Worm (Caenorhabditis elegans) whole organism, midembryonic: ENCODE measurements around the gene C50H2.13.

Experiments
- T22C8.4 ChIP-seq: fragments of 200-800 bp; sonication (Bioruptor generic); IDR thresholded peaks from 2 replicates; pipeline ENCODE4 v1.3.6; 2022; ENCODE audit warnings: missing genetic modification characterization, missing compliant biosample characterization
- cog-1 ChIP-seq: sonication (generic microtip); optimal IDR thresholded peaks from 2 replicates; lab custom pipeline; 2016; ENCODE audit warnings: missing genetic modification characterization, missing compliant biosample characterization
- flt-1 ChIP-seq: fragments of 200-800 bp; sonication (Bioruptor generic); IDR thresholded peaks from 2 replicates; pipeline ENCODE4 v1.3.6; 2022; ENCODE audit warnings: missing genetic modification characterization, missing compliant biosample characterization
- klf-2 ChIP-seq: fragments of 200-800 bp; sonication (Bioruptor generic); conservative IDR thresholded peaks from 2 replicates; pipeline ENCODE4 v1.3.6; 2022; ENCODE audit warnings: missing genetic modification reagents, missing genetic modification characterization, missing compliant biosample characterization
- med-1 ChIP-seq: sonication (generic microtip); optimal IDR thresholded peaks from 2 replicates; lab custom pipeline; 2017; ENCODE audit warnings: missing genetic modification characterization, mild to moderate bottlenecking, missing compliant biosample characterization, antibody characterized with exemption, missing genetic modification reagents; ENCODE audit not compliant: insufficient read depth
- ref-1 ChIP-seq: fragments of 200-800 bp; sonication (Bioruptor generic); conservative IDR thresholded peaks from 2 replicates; pipeline ENCODE4 v1.3.6; 2022; ENCODE audit warnings: missing genetic modification reagents, missing genetic modification characterization, missing compliant biosample characterization
- tab-1 ChIP-seq: fragments of 200-800 bp; sonication (Bioruptor generic); IDR thresholded peaks from 2 replicates; pipeline ENCODE4 v1.3.6; 2022; ENCODE audit warnings: missing genetic modification characterization, missing compliant biosample characterization
- ztf-23 ChIP-seq: fragments of 200-800 bp; sonication (Bioruptor generic); IDR thresholded peaks from 2 replicates; pipeline ENCODE4 v1.3.6; 2022; ENCODE audit warnings: missing genetic modification reagents, missing genetic modification characterization, missing compliant biosample characterization
- ztf-29 ChIP-seq: fragments of 200-800 bp; sonication (Bioruptor generic); IDR thresholded peaks from 2 replicates; pipeline ENCODE4 v1.3.6; 2022; ENCODE audit warnings: missing genetic modification reagents, missing genetic modification characterization, missing compliant biosample characterization

C50H2.13 gene

ce11 chrV:9926240-9926639 is at the start of gene C50H2.13:
C50H2.13 (plus strand) TSS chrV:9926540.
- TF ChIP-seq med-1, result no peak
- no peak for TF ChIP-seq ztf-23
- no peak for TF ChIP-seq T22C8.4 (GFP tag; lab: Robert Waterston, UW)
- TF ChIP-seq klf-2, result no peak
- no peak for TF ChIP-seq ztf-29 (GFP tag; lab: Robert Waterston, UW)
- TF ChIP-seq tab-1 (GFP tag; lab: Robert Waterston, UW), result no peak
- TF ChIP-seq cog-1 (tag; lab: Kevin White, UChicago), result no peak
- TF ChIP-seq ref-1, result no peak

ce11 chrV:9879404-9879803 is 46.9 kb upstream of the C50H2.13 start, which contains the start of gene srab-26:
srab-26 (minus strand) TSS chrV:9879504.
- TF ChIP-seq klf-2 (no peak), ztf-29 (GFP tag; lab: Robert Waterston, UW) (no peak), cog-1 (tag; lab: Kevin White, UChicago) (no peak), med-1 (no peak), T22C8.4 (GFP tag; lab: Robert Waterston, UW) (no peak), flt-1 (GFP tag; lab: Robert Waterston, UW) (no peak), ref-1 (no peak), ztf-23 (no peak)

DNA sequence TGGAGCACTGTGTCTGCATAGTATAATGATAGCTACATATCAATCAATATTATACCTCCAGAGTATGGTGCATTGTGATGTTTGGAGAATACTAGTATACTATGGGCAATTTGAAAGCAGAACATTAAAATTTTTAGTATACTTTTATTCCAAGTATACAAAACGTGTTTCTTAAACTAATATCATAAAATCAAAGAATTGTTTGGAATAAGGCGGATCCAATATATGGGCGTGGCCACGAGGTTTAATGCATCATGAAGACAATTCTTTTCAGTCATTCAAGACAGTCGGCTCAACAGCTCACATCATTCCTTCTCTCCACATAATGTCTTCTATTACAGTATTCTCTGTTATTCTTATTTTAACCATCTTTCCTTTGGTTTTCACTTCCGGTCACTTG is 46.5 kb upstream of the C50H2.13 start, which contains the start of gene sdz-31:
Gene sdz-31 (plus strand): TSS at position 301 of the 400 bp plus-strand sequence.
- TF ChIP-seq T22C8.4 (GFP tag; lab: Robert Waterston, UW) (no peak), flt-1 (GFP tag; lab: Robert Waterston, UW) (no peak), ref-1 (no peak), ztf-29 (GFP tag; lab: Robert Waterston, UW) (no peak)

ce11 chrV:9885918-9886488 is 40.3 kb upstream of the C50H2.13 start, which contains the start of gene clp-9:
clp-9 (minus strand) TSS chrV:9885968.
- no peak for TF ChIP-seq cog-1 (tag; lab: Kevin White, UChicago)

- TF ChIP-seq tab-1 (GFP tag; lab: Robert Waterston, UW), result no peak
- no peak for TF ChIP-seq ref-1
- TF ChIP-seq med-1, result no peak
- TF ChIP-seq flt-1 (GFP tag; lab: Robert Waterston, UW), result no peak
- no peak for TF ChIP-seq cog-1 (tag; lab: Kevin White, UChicago)
- TF ChIP-seq klf-2, result no peak
- TF ChIP-seq T22C8.4 (GFP tag; lab: Robert Waterston, UW), result no peak
- TF ChIP-seq ztf-29 (GFP tag; lab: Robert Waterston, UW), result no peak
- TF ChIP-seq ztf-23, result no peak
Observed at ce11 chrV:9889629-9890028, 36.7 kb upstream of the C50H2.13 start, which contains the start of gene fshr-1. fshr-1 (plus strand) TSS chrV:9889837.

DNA sequence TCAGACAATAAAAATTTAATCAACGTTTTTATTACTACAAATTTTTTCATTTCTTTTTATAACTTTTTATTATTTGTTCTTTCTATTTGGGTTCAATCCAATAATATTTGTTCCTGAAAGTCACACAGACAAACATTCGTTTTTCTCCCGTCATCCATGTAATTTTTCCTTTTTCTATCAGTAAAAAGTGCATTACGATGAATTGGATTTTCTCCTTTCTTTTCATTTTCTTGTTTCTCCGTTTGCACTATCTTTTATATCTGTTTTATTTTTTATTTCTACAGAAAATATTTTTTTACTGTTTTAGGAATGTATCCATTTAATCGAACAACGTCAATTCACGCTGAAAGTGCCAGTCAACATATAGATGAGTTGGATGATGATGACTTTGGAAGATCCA is 27.1 kb upstream of the C50H2.13 start, which contains the start of gene egl-47:
Gene egl-47 (plus strand): TSS at position 301 of the 400 bp plus-strand sequence.
- no peak for TF ChIP-seq cog-1 (tag; lab: Kevin White, UChicago)
- no peak for TF ChIP-seq klf-2
- no peak for TF ChIP-seq ref-1
- TF ChIP-seq ztf-29 (GFP tag; lab: Robert Waterston, UW), result no peak
- no peak for TF ChIP-seq tab-1 (GFP tag; lab: Robert Waterston, UW)
- TF ChIP-seq ztf-23, result no peak
- no peak for TF ChIP-seq flt-1 (GFP tag; lab: Robert Waterston, UW)
- TF ChIP-seq T22C8.4 (GFP tag; lab: Robert Waterston, UW), result no peak
- no peak for TF ChIP-seq med-1

DNA sequence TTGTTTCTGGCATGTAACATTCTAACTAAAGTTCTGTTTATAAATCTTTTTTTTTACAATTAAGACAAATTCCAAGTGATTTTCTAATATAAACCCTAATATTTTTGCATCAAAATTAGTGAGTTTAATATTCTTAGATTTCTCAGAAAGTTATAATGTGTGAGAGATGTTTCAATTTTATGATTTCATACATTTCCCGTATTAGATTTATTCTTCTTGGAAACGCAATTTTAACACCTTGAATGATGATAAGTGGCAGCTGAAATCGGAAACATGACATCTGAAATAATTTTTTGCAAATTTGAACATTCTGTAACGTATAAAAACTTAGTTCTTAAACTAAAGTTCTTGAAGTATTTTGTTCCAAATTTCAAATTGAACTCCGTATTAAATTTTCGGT is 25.2 kb upstream of the C50H2.13 start:
- TF ChIP-seq med-1, result no peak
- TF ChIP-seq ztf-23, result no peak
- TF ChIP-seq ztf-29 (GFP tag; lab: Robert Waterston, UW), result no peak
- no peak for TF ChIP-seq cog-1 (tag; lab: Kevin White, UChicago)
- no peak for TF ChIP-seq ref-1
- TF ChIP-seq T22C8.4 (GFP tag; lab: Robert Waterston, UW), result no peak
- no peak for TF ChIP-seq flt-1 (GFP tag; lab: Robert Waterston, UW)
- no peak for TF ChIP-seq tab-1 (GFP tag; lab: Robert Waterston, UW)
- TF ChIP-seq klf-2, result no peak

DNA sequence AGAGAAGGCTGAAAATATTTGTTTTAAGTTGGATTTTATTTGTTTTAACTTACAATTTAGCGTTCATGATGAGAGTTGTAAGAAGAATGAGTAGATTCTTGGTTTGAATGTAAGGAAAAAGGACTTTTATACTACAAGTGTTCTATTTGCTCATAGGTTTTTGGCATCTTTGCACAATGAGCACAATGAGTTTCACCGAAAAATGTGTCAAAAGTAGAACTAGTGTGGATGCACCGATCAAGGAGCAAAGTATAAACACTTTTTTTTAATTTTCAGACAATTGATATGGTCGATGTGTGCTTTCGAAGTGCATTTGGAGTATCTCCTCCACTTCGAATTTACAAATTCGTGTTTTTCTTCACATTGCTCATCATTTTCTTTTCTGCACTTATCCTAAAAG is 20.2 kb upstream of the C50H2.13 start, which contains the start of gene fipr-11:
Gene fipr-11 (minus strand): TSS at position 101 of the 400 bp plus-strand sequence.
- TF ChIP-seq ztf-29 (GFP tag; lab: Robert Waterston, UW) (no peak), tab-1 (GFP tag; lab: Robert Waterston, UW) (no peak), ref-1 (no peak), cog-1 (tag; lab: Kevin White, UChicago) (no peak)

- TF ChIP-seq T22C8.4 (GFP tag; lab: Robert Waterston, UW) (no peak), ztf-23 (no peak), klf-2 (no peak), med-1 (no peak), cog-1 (tag; lab: Kevin White, UChicago) (no peak), ztf-29 (GFP tag; lab: Robert Waterston, UW) (no peak), flt-1 (GFP tag; lab: Robert Waterston, UW) (no peak), tab-1 (GFP tag; lab: Robert Waterston, UW) (no peak), ref-1 (no peak)
Observed at ce11 chrV:9907205-9907604, 19.1 kb upstream of the C50H2.13 start.

DNA sequence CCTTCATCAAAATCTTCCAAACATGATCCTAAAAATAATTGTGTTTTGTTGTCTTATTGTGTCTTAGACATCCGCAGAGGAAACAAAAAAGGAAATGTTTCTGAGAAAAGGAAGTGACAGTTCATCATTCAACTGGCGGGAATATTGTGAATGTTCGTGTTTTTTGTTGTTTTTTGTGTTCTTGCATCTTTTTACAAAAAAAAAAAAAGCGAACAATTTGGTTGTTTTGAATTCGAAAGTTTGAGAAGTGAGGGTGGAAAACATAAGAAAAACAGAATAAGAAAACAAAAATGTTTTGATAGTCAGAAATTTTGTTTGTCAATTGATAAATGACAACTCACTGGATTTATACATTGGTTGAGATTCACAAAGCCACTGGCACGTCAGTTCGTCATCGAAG is 16.7 kb upstream of the C50H2.13 start:
- TF ChIP-seq flt-1 (GFP tag; lab: Robert Waterston, UW) (no peak), klf-2 (no peak), ref-1 (no peak), ztf-23 (no peak), ztf-29 (GFP tag; lab: Robert Waterston, UW) (no peak), tab-1 (GFP tag; lab: Robert Waterston, UW) (no peak), med-1 (no peak), T22C8.4 (GFP tag; lab: Robert Waterston, UW) (no peak), cog-1 (tag; lab: Kevin White, UChicago) (no peak)

ce11 chrV:9911165-9911564 is 15.2 kb upstream of the C50H2.13 start:
- no peak for TF ChIP-seq T22C8.4 (GFP tag; lab: Robert Waterston, UW)
